Worm (Caenorhabditis elegans): Measurements from ENCODE around the gene W04H10.1.

DNA sequence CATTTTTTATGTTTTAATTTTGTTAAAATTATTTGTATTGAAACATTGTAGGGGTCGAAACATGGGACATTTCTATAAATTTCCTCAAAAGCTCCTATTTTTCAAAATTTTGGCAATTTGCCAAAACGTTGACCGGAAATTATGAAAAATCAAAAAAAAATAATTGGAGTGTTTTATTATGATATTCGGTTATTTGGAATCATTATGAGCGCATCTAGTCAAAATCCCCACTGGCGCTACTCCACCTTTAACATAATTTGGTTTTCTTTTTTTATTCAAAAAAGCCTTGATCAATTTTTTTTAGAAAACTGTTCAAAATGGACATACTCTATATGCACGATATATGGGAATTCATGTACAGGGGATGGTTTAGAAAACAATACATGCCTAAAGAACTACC is 3.6 kb upstream of the W04H10.1 start, which contains the start of gene W04H10.2:
- TF ChIP-seq unc-39 (tag; optimal IDR thresholded peaks at IDR 0.05) = no peak
- TF ChIP-seq blmp-1 (tag; optimal IDR thresholded peaks at IDR 0.05; ENCODE audit: insufficient read depth) = no peak
- TF ChIP-seq mdl-1 (tag; optimal IDR thresholded peaks at IDR 0.05) = no peak
- no peak for TF ChIP-seq nhr-23 (tag; optimal IDR thresholded peaks at IDR 0.05)
- TF ChIP-seq lsy-2 (tag; optimal IDR thresholded peaks at IDR 0.05) = no peak
- no peak for TF ChIP-seq fos-1 (tag; optimal IDR thresholded peaks at IDR 0.05)
- TF ChIP-seq zag-1 (tag; optimal IDR thresholded peaks at IDR 0.05) = no peak
- TF ChIP-seq lin-39 (tag; optimal IDR thresholded peaks at IDR 0.05) = no peak
- TF ChIP-seq snpc-4 (tag; optimal IDR thresholded peaks at IDR 0.05) = no peak
- no peak for TF ChIP-seq aly-2 (tag; optimal IDR thresholded peaks at IDR 0.05)
- no peak for TF ChIP-seq ama-1 (optimal IDR thresholded peaks at IDR 0.05)
- no peak for TF ChIP-seq ztf-11 (tag; optimal IDR thresholded peaks at IDR 0.05)
- no peak for TF ChIP-seq crh-2 (tag; optimal IDR thresholded peaks at IDR 0.05)
